Fruit fly (Drosophila melanogaster) whole organism, embryonic: ENCODE results near the gene Ist1.

Experiments
- Awh ChIP-seq: fragments of 200-800 bp; sonication (Bioruptor generic); IDR thresholded peaks from 2 replicates; pipeline ENCODE4, ENCODE4 v1.3.6; 2022; ENCODE audit warnings: missing biosample characterization, missing genetic modification characterization
- CG11695 ChIP-seq: fragments of 200-800 bp; sonication (Bioruptor generic); IDR thresholded peaks from 3 replicates; pipeline ENCODE4 v1.3.6; 2022; ENCODE audit warnings: missing biosample characterization, missing genetic modification characterization
- CG12071 ChIP-seq: fragments of 200-800 bp; sonication (Bioruptor generic); optimal IDR thresholded peaks from 3 replicates; lab custom pipeline; 2018; ENCODE audit warnings: missing biosample characterization, mild to moderate bottlenecking, missing genetic modification characterization
- CG12391 ChIP-seq: fragments of 200-800 bp; sonication (Bioruptor generic); optimal IDR thresholded peaks from 3 replicates; lab custom pipeline; 2018; ENCODE audit warnings: missing biosample characterization, mild to moderate bottlenecking, missing genetic modification characterization, moderate library complexity
- CG12744 ChIP-seq: fragments of 200-800 bp; sonication (Bioruptor generic); optimal IDR thresholded peaks from 2 replicates; lab custom pipeline; 2016; ENCODE audit warnings: missing biosample characterization, missing genetic modification characterization
- CG15269 ChIP-seq: fragments of 200-800 bp; sonication (Bioruptor generic); optimal IDR thresholded peaks from 2 replicates; lab custom pipeline; 2018; ENCODE audit warnings: missing biosample characterization, mild to moderate bottlenecking, missing genetic modification characterization, moderate library complexity
- CG1602 ChIP-seq: fragments of 200-800 bp; sonication (Bioruptor generic); optimal IDR thresholded peaks from 3 replicates; lab custom pipeline; 2016; ENCODE audit warnings: missing biosample characterization, missing genetic modification characterization
- CG17612 ChIP-seq: fragments of 200-800 bp; sonication (Bioruptor generic); IDR thresholded peaks from 2 replicates; pipeline ENCODE4 v1.3.6; 2022; ENCODE audit warnings: missing biosample characterization, missing genetic modification characterization
- CG18476 ChIP-seq: fragments of 200-800 bp; sonication (Bioruptor generic); optimal IDR thresholded peaks from 2 replicates; lab custom pipeline; 2016; ENCODE audit warnings: missing biosample characterization, mild to moderate bottlenecking, missing genetic modification characterization
- CG4730 ChIP-seq: fragments of 200-800 bp; sonication (Bioruptor generic); IDR thresholded peaks from 2 replicates; pipeline ENCODE4 v1.3.6; 2022; ENCODE audit warnings: missing biosample characterization, missing genetic modification characterization
- CG6791 ChIP-seq: fragments of 200-800 bp; sonication (Bioruptor generic); IDR thresholded peaks from 3 replicates; pipeline ENCODE4 v1.3.6; 2022; ENCODE audit warnings: missing biosample characterization, missing genetic modification characterization; ENCODE audit not compliant: partially characterized antibody
- CkIIα-i1 ChIP-seq: fragments of 200-800 bp; sonication (Bioruptor generic); IDR thresholded peaks from 2 replicates; pipeline ENCODE4 v1.3.6; 2022; ENCODE audit warnings: missing biosample characterization, missing genetic modification characterization
- CoRest ChIP-seq: fragments of 200-800 bp; sonication (Bioruptor generic); optimal IDR thresholded peaks from 3 replicates; lab custom pipeline; 2018; ENCODE audit warnings: missing biosample characterization, mild to moderate bottlenecking, missing genetic modification characterization, moderate library complexity
- D19B ChIP-seq: fragments of 200-800 bp; sonication (Bioruptor generic); optimal IDR thresholded peaks from 2 replicates; lab custom pipeline; 2017; ENCODE audit warnings: missing biosample characterization, mild to moderate bottlenecking, missing genetic modification characterization
- Jarid2 ChIP-seq: fragments of 200-800 bp; sonication (Bioruptor generic); optimal IDR thresholded peaks from 3 replicates; lab custom pipeline; 2017; ENCODE audit warnings: mild to moderate bottlenecking, missing biosample characterization, missing genetic modification reagents, missing genetic modification characterization
- Lhr ChIP-seq: fragments of 200-800 bp; sonication (Bioruptor generic); optimal IDR thresholded peaks from 3 replicates; lab custom pipeline; 2017; ENCODE audit warnings: mild to moderate bottlenecking, missing biosample characterization, missing genetic modification reagents, missing genetic modification characterization
- MTF-1 ChIP-seq: fragments of 200-800 bp; sonication (Bioruptor generic); optimal IDR thresholded peaks from 2 replicates; lab custom pipeline; 2018; ENCODE audit warnings: missing biosample characterization, mild to moderate bottlenecking, missing genetic modification characterization, borderline replicate concordance
- Max ChIP-seq: fragments of 200-800 bp; sonication (Bioruptor generic); optimal IDR thresholded peaks from 2 replicates; lab custom pipeline; 2016; ENCODE audit warnings: missing biosample characterization, mild to moderate bottlenecking, missing genetic modification characterization
- Myb ChIP-seq: fragments of 200-800 bp; sonication (Bioruptor generic); optimal IDR thresholded peaks from 2 replicates; lab custom pipeline; 2016; ENCODE audit warnings: missing biosample characterization, missing genetic modification characterization
- NC2β ChIP-seq: fragments of 200-800 bp; sonication (Bioruptor generic); optimal IDR thresholded peaks from 2 replicates; lab custom pipeline; 2016; ENCODE audit warnings: missing biosample characterization, missing genetic modification characterization
- Nf-YA ChIP-seq: fragments of 200-800 bp; sonication (Bioruptor generic); IDR thresholded peaks from 2 replicates; pipeline ENCODE4 v1.3.6; 2022; ENCODE audit warnings: missing biosample characterization, missing genetic modification characterization
- abd-A ChIP-seq: fragments of 200-800 bp; sonication (Bioruptor generic); optimal IDR thresholded peaks from 3 replicates; lab custom pipeline; 2019; ENCODE audit warnings: missing biosample characterization, mild to moderate bottlenecking, missing genetic modification characterization, moderate library complexity
- ap ChIP-seq: fragments of 200-800 bp; sonication (Bioruptor generic); IDR thresholded peaks from 2 replicates; pipeline ENCODE4 v1.3.6; 2022; ENCODE audit warnings: missing biosample characterization, missing genetic modification characterization
- cg ChIP-seq: fragments of 200-800 bp; sonication (Bioruptor generic); optimal IDR thresholded peaks from 3 replicates; lab custom pipeline; 2019; ENCODE audit warnings: missing biosample characterization, mild to moderate bottlenecking, missing genetic modification characterization, moderate library complexity
- chif ChIP-seq, 2 experiments: fragments of 200-800 bp; sonication (Bioruptor generic); optimal IDR thresholded peaks; 3 replicates each; lab custom pipeline; 2016; ENCODE audit warnings: missing biosample characterization in 2 of 2, missing genetic modification characterization in 2 of 2
- chinmo ChIP-seq: fragments of 200-800 bp; sonication (Bioruptor generic); IDR thresholded peaks from 4 replicates; pipeline ENCODE4 v1.3.6; 2022; ENCODE audit warnings: missing biosample characterization, missing genetic modification characterization; ENCODE audit not compliant: partially characterized antibody
- dimm ChIP-seq: fragments of 200-800 bp; sonication (Bioruptor generic); IDR thresholded peaks from 2 replicates; pipeline ENCODE4 v1.3.6; 2022; ENCODE audit warnings: missing biosample characterization, missing genetic modification characterization
- eve ChIP-seq, 2 experiments: fragments of >200 bp; optimal IDR thresholded peaks; 2 replicates each; lab custom pipeline; 2017; ENCODE audit warnings: missing biosample characterization in 2 of 2, missing genetic modification characterization in 2 of 2
- eyg ChIP-seq: fragments of 200-800 bp; sonication (Bioruptor generic); optimal IDR thresholded peaks from 3 replicates; lab custom pipeline; 2016; ENCODE audit warnings: missing biosample characterization, missing genetic modification characterization
- fd64A ChIP-seq: fragments of 200-800 bp; sonication (Bioruptor generic); optimal IDR thresholded peaks from 3 replicates; lab custom pipeline; 2018; ENCODE audit warnings: missing biosample characterization, mild to moderate bottlenecking, missing genetic modification characterization
- grn ChIP-seq: fragments of 200-800 bp; sonication (Bioruptor generic); optimal IDR thresholded peaks from 3 replicates; lab custom pipeline; 2017; ENCODE audit warnings: missing biosample characterization, missing genetic modification characterization
- kni ChIP-seq: fragments of 200-800 bp; sonication (Bioruptor generic); optimal IDR thresholded peaks from 3 replicates; lab custom pipeline; 2017; ENCODE audit warnings: mild to moderate bottlenecking, missing biosample characterization, missing genetic modification reagents, missing genetic modification characterization
- oc ChIP-seq: fragments of 200-800 bp; sonication (Bioruptor generic); optimal IDR thresholded peaks from 2 replicates; lab custom pipeline; 2018; ENCODE audit warnings: missing biosample characterization, mild to moderate bottlenecking, missing genetic modification characterization, moderate library complexity
- sens ChIP-seq: fragments of 200-800 bp; sonication (Bioruptor generic); peaks from one replicate; lab custom pipeline; 2016; ENCODE audit warnings: missing biosample characterization, missing genetic modification characterization
- sna ChIP-seq: fragments of 200-800 bp; sonication (Bioruptor generic); IDR thresholded peaks from 2 replicates; pipeline ENCODE4 v1.3.6; 2022; ENCODE audit warnings: missing biosample characterization, missing genetic modification characterization; ENCODE audit not compliant: partially characterized antibody
- ssp ChIP-seq: fragments of 200-800 bp; sonication (Bioruptor generic); IDR thresholded peaks from 2 replicates; pipeline ENCODE4 v1.3.6; 2022; ENCODE audit warnings: missing biosample characterization, missing genetic modification characterization
- sug ChIP-seq: fragments of 200-800 bp; optimal IDR thresholded peaks from 2 replicates; lab custom pipeline; 2019; ENCODE audit warnings: missing biosample characterization, mild to moderate bottlenecking, missing genetic modification characterization, moderate library complexity
- twi ChIP-seq: fragments of 200-800 bp; optimal IDR thresholded peaks from 2 replicates; lab custom pipeline; 2019; ENCODE audit warnings: missing biosample characterization, mild to moderate bottlenecking, missing genetic modification characterization, moderate library complexity
- unc-4 ChIP-seq: fragments of 200-800 bp; sonication (Bioruptor generic); IDR thresholded peaks from 2 replicates; pipeline ENCODE4 v1.3.6; 2022; ENCODE audit warnings: missing biosample characterization, missing genetic modification characterization; ENCODE audit not compliant: partially characterized antibody
- vvl ChIP-seq: fragments of 200-800 bp; sonication (Bioruptor generic); IDR thresholded peaks from 2 replicates; pipeline ENCODE4 v1.3.6; 2022; ENCODE audit warnings: missing biosample characterization, missing genetic modification characterization

Ist1 gene

dm6 chr3L:6783403-6783802, 27.1 kb upstream of the Ist1 start (continued):
- TF ChIP-seq CG1602 (no peak), sna (GFP tag; lab: Robert Waterston, UW) (no peak), kni (peak; percentile 74), CkIIα-i1 (no peak), Lhr (GFP tag; lab: Kevin White, UChicago) (no peak), D19B (GFP tag; lab: Kevin White, UChicago) (no peak), vvl (GFP tag; lab: Robert Waterston, UW) (peak; percentile 85), Max (GFP tag; lab: Kevin White, UChicago) (no peak), sens (GFP tag; lab: Kevin White, UChicago) (peak; percentile 4), CG17612 (no peak), ssp (no peak), CG12071 (no peak), ap (no peak), fd64A (GFP tag; lab: Kevin White, UChicago) (no peak), chif (GFP tag; optimal IDR thresholded peaks at IDR 0.05; lab: Kevin White, UChicago) (no peak), Myb (GFP tag; lab: Kevin White, UChicago) (no peak), NC2β (no peak), CG4730 (no peak), CG12391 (tag; lab: Kevin White, UChicago) (no peak), eyg (GFP tag; lab: Kevin White, UChicago) (no peak), CG11695 (GFP tag; lab: Robert Waterston, UW) (no peak)

- TF ChIP-seq Jarid2 (GFP tag; lab: Kevin White, UChicago), result no peak
- TF ChIP-seq dimm (GFP tag; lab: Robert Waterston, UW), result no peak
- no peak for TF ChIP-seq sug
- peak; percentile 39 for TF ChIP-seq kni
- TF ChIP-seq unc-4 (GFP tag; lab: Robert Waterston, UW), result no peak
- no peak for TF ChIP-seq twi
- no peak for TF ChIP-seq CG12744 (GFP tag; lab: Kevin White, UChicago)
- 0 out of 4 replicates have a peak, but pooled peaks have one; percentile 63 for TF ChIP-seq chinmo (GFP tag; lab: Robert Waterston, UW)
- TF ChIP-seq Awh (GFP tag; lab: Robert Waterston, UW), result 0 out of 2 replicates have a peak, but pooled peaks have one; percentile 13
- TF ChIP-seq CG18476, result no peak
- TF ChIP-seq CoRest (tag; lab: Kevin White, UChicago), result no peak
- TF ChIP-seq abd-A (tag; lab: Kevin White, UChicago), result peak; percentile 57
- TF ChIP-seq grn (GFP tag; lab: Kevin White, UChicago), result peak; percentile 80
- TF ChIP-seq oc, result peak; percentile 21
- no peak for TF ChIP-seq CG6791 (GFP tag; lab: Robert Waterston, UW)
- peak; percentile 78 for TF ChIP-seq CG15269
- TF ChIP-seq Nf-YA (GFP tag; lab: Robert Waterston, UW), result no peak
- TF ChIP-seq cg, result peak; percentile 31
- TF ChIP-seq vvl (GFP tag; lab: Robert Waterston, UW), result peak; percentile 90
- no peak for TF ChIP-seq eve (GFP tag; optimal IDR thresholded peaks at IDR 0.05; lab: Kevin White, UChicago)
- no peak for TF ChIP-seq MTF-1 (GFP tag; lab: Kevin White, UChicago)
Observed at dm6 chr3L:6779398-6779797, 23.1 kb upstream of the Ist1 start.
